Worm (Caenorhabditis elegans) whole organism, L4 larva: ENCODE results near the gene C33F10.4.

Source experiments
- T20F7.1 ChIP-seq: fragments of 200-800 bp; sonication (Bioruptor generic); optimal IDR thresholded peaks from 2 replicates; lab custom pipeline; 2018; ENCODE audit warnings: mild to moderate bottlenecking, missing genetic modification characterization, missing compliant biosample characterization
- T26A8.4 ChIP-seq: fragments of 200-800 bp; sonication (Bioruptor generic); IDR thresholded peaks from 2 replicates; pipeline ENCODE4 v1.3.6; 2022; ENCODE audit warnings: missing genetic modification characterization, missing compliant biosample characterization
- Y48G9A.11 ChIP-seq: fragments of 200-800 bp; sonication (Bioruptor generic); IDR thresholded peaks from 2 replicates; pipeline ENCODE4 v1.3.6; 2022; ENCODE audit warnings: missing genetic modification reagents, missing genetic modification characterization, missing compliant biosample characterization
- ZK337.2 ChIP-seq: fragments of 200-800 bp; sonication (Bioruptor generic); IDR thresholded peaks from 2 replicates; pipeline ENCODE4 v1.3.6; 2022; ENCODE audit warnings: missing genetic modification reagents, missing genetic modification characterization, missing compliant biosample characterization
- aha-1 ChIP-seq: fragments of 150-350 bp; peaks from one replicate; lab custom pipeline; 2014; ENCODE audit warnings: missing biosample characterization, missing genetic modification characterization
- ama-1 ChIP-seq: fragments of 150-350 bp; optimal IDR thresholded peaks from 2 replicates; lab custom pipeline; 2014; ENCODE audit warnings: inconsistent platforms, mixed read lengths
- attf-4 ChIP-seq: sonication (generic microtip); optimal IDR thresholded peaks from 3 replicates; lab custom pipeline; 2017; ENCODE audit warnings: missing biosample characterization, missing genetic modification characterization
- ceh-20 ChIP-seq: fragments of 200-800 bp; sonication (Bioruptor generic); IDR thresholded peaks from 2 replicates; pipeline ENCODE4 v1.3.6; 2022; ENCODE audit warnings: missing genetic modification reagents, missing genetic modification characterization, missing compliant biosample characterization
- dmd-6 ChIP-seq: fragments of 200-800 bp; sonication (Bioruptor generic); IDR thresholded peaks from 2 replicates; pipeline ENCODE4 v1.3.6; 2022; ENCODE audit warnings: missing genetic modification reagents, missing genetic modification characterization, missing compliant biosample characterization
- dmd-8 ChIP-seq: fragments of 200-800 bp; sonication (Bioruptor generic); IDR thresholded peaks from 2 replicates; pipeline ENCODE4 v1.3.6; 2022; ENCODE audit warnings: missing genetic modification characterization, missing compliant biosample characterization
- dve-1 ChIP-seq: sonication (generic microtip); optimal IDR thresholded peaks from 2 replicates; lab custom pipeline; 2017; ENCODE audit warnings: antibody characterized with exemption, mild to moderate bottlenecking, missing genetic modification characterization, missing compliant biosample characterization; ENCODE audit not compliant: insufficient read depth
- egl-27 ChIP-seq: sonication (generic microtip); optimal IDR thresholded peaks from 3 replicates; lab custom pipeline; 2017; ENCODE audit warnings: missing biosample characterization, missing genetic modification reagents, missing genetic modification characterization
- fkh-10 ChIP-seq: fragments of 150-350 bp; optimal IDR thresholded peaks from 2 replicates; lab custom pipeline; 2014; ENCODE audit warnings: missing biosample characterization, missing genetic modification reagents, missing genetic modification characterization
- fos-1 ChIP-seq: fragments of 150-350 bp; optimal IDR thresholded peaks from 2 replicates; lab custom pipeline; 2014; ENCODE audit warnings: missing biosample characterization, missing genetic modification characterization
- gei-8 ChIP-seq: fragments of 200-800 bp; sonication (Bioruptor generic); optimal IDR thresholded peaks from 2 replicates; lab custom pipeline; 2018; ENCODE audit warnings: mild to moderate bottlenecking, missing genetic modification characterization, missing compliant biosample characterization
- hif-1 ChIP-seq, 2 experiments: sonication (generic microtip); optimal IDR thresholded peaks; 2 replicates each; lab custom pipeline; 2016 to 2017; ENCODE audit warnings: missing compliant biosample characterization in 2 of 2, missing genetic modification characterization in 2 of 2, missing genetic modification reagents in 2 of 2, missing genotype in 2 of 2, mild to moderate bottlenecking in 1 of 2
- hlh-11 ChIP-seq: fragments of 200-800 bp; sonication (Bioruptor generic); optimal IDR thresholded peaks from 2 replicates; lab custom pipeline; 2018; ENCODE audit warnings: mild to moderate bottlenecking, missing genetic modification characterization, missing compliant biosample characterization
- hlh-30 ChIP-seq: sonication (generic microtip); optimal IDR thresholded peaks from 2 replicates; lab custom pipeline; 2017; ENCODE audit warnings: antibody characterized with exemption, mild to moderate bottlenecking, missing genetic modification characterization, missing compliant biosample characterization; ENCODE audit not compliant: insufficient read depth
- hmg-1.1 ChIP-seq: fragments of 200-800 bp; sonication (Bioruptor generic); IDR thresholded peaks from 2 replicates; pipeline ENCODE4 v1.3.6; 2022; ENCODE audit warnings: missing genetic modification reagents, missing genetic modification characterization, missing compliant biosample characterization
- lin-39 ChIP-seq: fragments of 150-350 bp; optimal IDR thresholded peaks from 2 replicates; lab custom pipeline; 2014; ENCODE audit warnings: missing biosample characterization, missing genetic modification reagents, missing genetic modification characterization
- lsy-2 ChIP-seq, 2 experiments: fragments of 150-350 bp in 1 of 2; sonication (generic microtip) in 1 of 2; optimal IDR thresholded peaks; 2 replicates each; lab custom pipeline; 2014 to 2017; ENCODE audit warnings: missing biosample characterization in 2 of 2, missing genetic modification characterization in 2 of 2
- mdt-29 ChIP-seq: fragments of 200-800 bp; sonication (Bioruptor generic); IDR thresholded peaks from 2 replicates; pipeline ENCODE4 v1.3.6; 2022; ENCODE audit warnings: missing genetic modification reagents, missing genetic modification characterization, missing compliant biosample characterization
- mep-1 ChIP-seq: fragments of 150-350 bp; sonication (generic microtip); optimal IDR thresholded peaks from 3 replicates; lab custom pipeline; 2014; ENCODE audit warnings: missing biosample characterization, missing genetic modification characterization
- nhr-102 ChIP-seq: sonication (generic microtip); optimal IDR thresholded peaks from 2 replicates; lab custom pipeline; 2016; ENCODE audit warnings: mild to moderate bottlenecking, missing genetic modification characterization, moderate library complexity, missing compliant biosample characterization
- nhr-77 ChIP-seq: fragments of 150-350 bp; optimal IDR thresholded peaks from 2 replicates; lab custom pipeline; 2014; ENCODE audit warnings: missing biosample characterization, missing genetic modification characterization
- pha-4 ChIP-seq, 2 experiments: fragments of 150-350 bp in 1 of 2; fragments of 200-800 bp in 1 of 2; sonication (Bioruptor generic) in 1 of 2; IDR thresholded peaks in 1 of 2; optimal IDR thresholded peaks in 1 of 2; 2 replicates each; pipeline versions ENCODE4 v1.3.6 to Lab custom; 2014 to 2022; ENCODE audit warnings: missing genetic modification characterization in 2 of 2, missing genetic modification reagents in 2 of 2, missing biosample characterization in 1 of 2, missing compliant biosample characterization in 1 of 2
- sdz-12 ChIP-seq: fragments of 200-800 bp; sonication (Bioruptor generic); optimal IDR thresholded peaks from 2 replicates; lab custom pipeline; 2018; ENCODE audit warnings: mild to moderate bottlenecking, missing genetic modification characterization, missing compliant biosample characterization
- spr-1 ChIP-seq: sonication (generic microtip); optimal IDR thresholded peaks from 2 replicates; lab custom pipeline; 2016; ENCODE audit warnings: mild to moderate bottlenecking, missing genetic modification characterization, missing compliant biosample characterization
- spr-3 ChIP-seq: fragments of 200-800 bp; sonication (Bioruptor generic); optimal IDR thresholded peaks from 2 replicates; lab custom pipeline; 2018; ENCODE audit warnings: mild to moderate bottlenecking, missing genetic modification characterization, missing compliant biosample characterization
- tag-97 ChIP-seq: fragments of 200-800 bp; sonication (Bioruptor generic); IDR thresholded peaks from 2 replicates; pipeline ENCODE4 v1.3.6; 2022; ENCODE audit warnings: missing genetic modification characterization, missing compliant biosample characterization
- unc-62 ChIP-seq, 3 experiments: fragments of 150-350 bp in 1 of 3; sonication (generic microtip); optimal IDR thresholded peaks in 2 of 3; peaks in 1 of 3; 1 replicate in 1 of 3; 2 replicates in 2 of 3; lab custom pipeline; 2014 to 2017; ENCODE audit warnings: missing biosample characterization in 3 of 3, missing genetic modification characterization in 3 of 3, missing genetic modification reagents in 3 of 3, missing genotype in 1 of 3
- zfp-2 ChIP-seq: sonication (generic microtip); optimal IDR thresholded peaks from 2 replicates; lab custom pipeline; 2016; ENCODE audit warnings: mild to moderate bottlenecking, missing genetic modification characterization, missing compliant biosample characterization

The C33F10.4 gene

DNA sequence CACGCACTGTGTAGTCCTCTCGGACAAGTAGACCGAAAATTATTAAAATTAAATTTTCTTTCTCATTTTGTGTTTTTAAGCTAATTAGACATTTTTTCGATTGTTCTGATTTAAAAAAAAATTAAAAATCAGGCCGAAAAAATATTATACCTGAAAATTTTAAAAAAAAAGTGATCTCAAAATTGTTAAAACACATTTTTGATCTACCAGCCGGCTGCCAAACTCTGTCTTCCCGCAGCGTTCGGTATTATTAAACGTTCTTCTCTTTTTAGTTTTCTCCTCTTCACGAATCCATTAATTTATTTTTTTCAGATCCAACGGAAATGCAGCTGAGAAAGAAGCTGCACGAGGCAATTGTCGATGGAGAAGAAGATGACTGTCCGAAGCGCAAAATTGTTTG lies 42.4 kb upstream of the C33F10.4 start, which contains the start of gene C27D9.1:
Gene C27D9.1 (plus strand): TSS at position 281 of the 400 bp plus-strand sequence.
- TF ChIP-seq sdz-12 (GFP tag; lab: Kevin White, UChicago) (no peak), aha-1 (tag; lab: Kevin White, UChicago) (peak; percentile 57)

DNA sequence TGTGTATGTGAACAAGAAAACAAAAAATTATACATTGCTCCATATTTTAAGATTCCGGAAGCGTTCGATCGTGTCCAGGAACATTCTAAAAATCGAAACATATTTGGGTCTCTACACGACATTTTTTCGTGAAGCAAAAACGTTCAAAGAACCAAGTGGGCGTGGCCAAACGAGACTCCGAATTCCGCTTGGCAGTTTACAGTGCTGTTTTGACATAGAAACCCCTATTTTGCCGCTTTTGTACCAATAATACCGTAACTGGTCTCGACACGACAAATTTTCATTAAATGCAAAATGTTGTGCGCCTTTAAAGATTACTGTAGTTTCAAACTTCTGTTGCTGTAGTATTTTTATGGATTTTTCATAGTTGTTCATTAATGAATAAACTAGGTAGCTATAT lies 39.9 kb upstream of the C33F10.4 start:
- TF ChIP-seq spr-1 (tag; lab: Kevin White, UChicago), result peak; percentile 75
- no peak for TF ChIP-seq hmg-1.1 (GFP tag; lab: Robert Waterston, UW)
- no peak for TF ChIP-seq aha-1 (tag; lab: Kevin White, UChicago)
- peak; percentile 37 for TF ChIP-seq T20F7.1 (GFP tag; lab: Kevin White, UChicago)
- peak; percentile 15 for TF ChIP-seq spr-3 (GFP tag; lab: Kevin White, UChicago)
- no peak for TF ChIP-seq dmd-8 (GFP tag; lab: Robert Waterston, UW)
- TF ChIP-seq Y48G9A.11 (GFP tag; lab: Robert Waterston, UW), result peak; percentile 76

DNA sequence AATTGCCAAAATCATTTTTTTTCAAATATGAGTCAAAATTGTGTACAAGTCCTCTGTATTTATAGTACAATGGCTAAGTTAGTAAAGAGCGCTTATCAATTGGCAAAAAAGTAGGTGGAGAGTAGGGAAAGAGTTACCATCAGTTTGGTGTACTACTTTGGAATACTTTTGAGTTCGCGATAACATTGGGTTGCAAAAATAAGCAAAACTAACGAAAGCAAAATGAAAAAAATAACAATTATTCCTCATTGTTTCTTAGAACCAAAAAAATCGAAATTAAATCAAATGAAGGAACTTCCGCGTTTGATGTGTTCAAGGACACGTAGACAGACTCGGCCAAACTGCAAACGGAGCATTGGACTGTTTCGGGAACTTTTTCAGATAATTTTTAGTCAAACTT lies 38.8 kb upstream of the C33F10.4 start, which contains the start of gene C27D9.2:
Gene C27D9.2 (minus strand): TSS at position 101 of the 400 bp plus-strand sequence.
- TF ChIP-seq zfp-2 (tag; lab: Kevin White, UChicago) (no peak), lsy-2 (tag; optimal IDR thresholded peaks at IDR 0.05; lab: Kevin White, UChicago) (no peak), hmg-1.1 (GFP tag; lab: Robert Waterston, UW) (no peak), fkh-10 (GFP tag; lab: Kevin White, UChicago) (no peak), tag-97 (GFP tag; lab: Robert Waterston, UW) (no peak), gei-8 (GFP tag; lab: Kevin White, UChicago) (no peak)

DNA sequence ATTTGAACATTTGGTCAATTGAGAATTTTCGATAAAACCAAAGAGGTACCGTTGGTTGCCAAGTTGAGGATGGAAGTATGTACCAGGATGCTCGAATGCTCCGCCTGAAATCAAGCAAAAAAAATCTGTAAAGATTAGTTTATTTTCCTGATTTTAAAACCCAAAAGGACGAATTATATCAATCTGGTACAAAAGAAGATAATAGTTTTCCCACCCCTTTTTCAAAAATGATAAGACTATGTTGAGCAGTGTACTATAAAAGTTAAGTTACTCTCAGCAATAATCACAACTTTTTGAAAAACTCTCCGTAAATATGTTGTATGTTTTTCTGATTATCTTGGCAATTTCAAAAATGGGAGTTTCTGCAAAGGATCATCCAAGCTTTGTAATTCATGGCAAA lies 37.1 kb upstream of the C33F10.4 start, which contains the start of gene F26G1.3:
Gene F26G1.3 (plus strand): TSS at position 301 of the 400 bp plus-strand sequence.
- no peak for TF ChIP-seq ZK337.2 (GFP tag; lab: Robert Waterston, UW)
- no peak for TF ChIP-seq nhr-102 (tag; lab: Kevin White, UChicago)
- TF ChIP-seq fos-1 (tag; lab: Kevin White, UChicago), result no peak
- TF ChIP-seq hlh-30, result no peak

DNA sequence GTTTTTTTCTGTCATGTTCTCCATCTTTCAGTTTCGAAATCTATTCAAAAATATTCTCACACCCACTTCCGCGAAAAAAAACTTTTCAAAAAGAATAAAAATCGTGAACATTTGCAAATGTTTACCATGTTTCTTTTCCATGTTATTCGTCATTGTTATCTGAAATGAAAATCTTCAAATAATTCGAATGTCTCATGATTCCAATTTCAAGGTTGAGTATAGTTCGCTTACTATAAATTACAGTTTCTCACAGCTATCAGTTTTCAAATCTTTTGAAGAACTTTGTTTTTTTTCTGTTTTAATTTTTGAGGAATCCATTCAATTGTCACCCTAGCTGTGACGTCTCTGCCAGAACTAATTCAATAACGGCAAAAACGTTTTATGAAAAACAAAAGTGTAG lies 35.7 kb upstream of the C33F10.4 start:
- peak; percentile 86 for TF ChIP-seq aha-1 (tag; lab: Kevin White, UChicago)
- no peak for TF ChIP-seq attf-4 (tag; lab: Kevin White, UChicago)
- peak in 1 of 2 experiments; percentile 32 for TF ChIP-seq unc-62 (GFP tag; optimal IDR thresholded peaks at IDR 0.05 in 1 of 2; lab: Kevin White, UChicago)
- TF ChIP-seq unc-62 (tag; optimal IDR thresholded peaks at IDR 0.05; lab: Kevin White, UChicago), result no peak

DNA sequence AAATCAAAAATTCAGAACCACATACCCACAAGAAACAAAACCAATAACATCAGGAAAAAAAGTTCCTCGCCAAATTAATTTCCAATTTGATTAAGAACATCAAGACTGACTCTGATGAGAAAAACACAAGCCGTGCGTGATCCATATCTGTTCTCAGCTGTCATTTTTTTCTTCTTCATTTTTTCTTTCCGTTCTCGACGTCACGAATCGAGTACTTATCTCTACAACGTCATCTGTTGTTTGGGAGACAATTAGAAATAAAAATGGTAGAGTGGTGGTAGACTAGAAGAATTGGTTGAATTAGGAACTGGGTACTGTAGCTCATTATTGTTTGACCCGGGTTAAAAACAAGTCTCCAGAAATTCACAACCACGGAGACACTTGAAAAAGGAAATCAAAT lies 34.5 kb upstream of the C33F10.4 start:
- peak; percentile 18 for TF ChIP-seq hlh-11 (tag; lab: Kevin White, UChicago)
- TF ChIP-seq nhr-77, result no peak
- no peak for TF ChIP-seq egl-27
- TF ChIP-seq mdt-29 (GFP tag; lab: Robert Waterston, UW), result no peak
- no peak for TF ChIP-seq attf-4 (tag; lab: Kevin White, UChicago)
- TF ChIP-seq lin-39, result no peak
- TF ChIP-seq ceh-20, result no peak
- no peak for TF ChIP-seq spr-1 (tag; lab: Kevin White, UChicago)
- TF ChIP-seq dve-1 (tag; lab: Kevin White, UChicago), result no peak
- no peak for TF ChIP-seq T26A8.4 (GFP tag; lab: Robert Waterston, UW)
- no peak for TF ChIP-seq pha-4 (GFP tag; IDR thresholded peaks at IDR 0.05; lab: Robert Waterston, UW)
- no peak for TF ChIP-seq pha-4 (tag; optimal IDR thresholded peaks at IDR 0.05; lab: Kevin White, UChicago)
- no peak for TF ChIP-seq mep-1 (tag; lab: Kevin White, UChicago)
- peak; percentile 16 for TF ChIP-seq dmd-6 (GFP tag; lab: Robert Waterston, UW)
- no peak for TF ChIP-seq ZK337.2 (GFP tag; lab: Robert Waterston, UW)
- TF ChIP-seq hif-1 (tag; optimal IDR thresholded peaks at IDR 0.05; lab: Kevin White, UChicago), result no peak
- no peak for TF ChIP-seq ama-1 (lab: Kevin White, UChicago)
- TF ChIP-seq, all 104 proteins: peak for 2
